Worm (Caenorhabditis elegans) whole organism, early embryonic: ENCODE results near the gene F10E9.7.

Experiments
- F13C5.2 ChIP-seq: sonication (generic microtip); optimal IDR thresholded peaks from 2 replicates; lab custom pipeline; 2017; ENCODE audit warnings: mild to moderate bottlenecking, missing genetic modification characterization, inconsistent platforms, missing compliant biosample characterization
- scrt-1 ChIP-seq: fragments of 200-800 bp; sonication (Bioruptor generic); IDR thresholded peaks from 2 replicates; pipeline ENCODE4 v1.3.6; 2022; ENCODE audit warnings: missing genetic modification characterization, missing compliant biosample characterization
- tbx-11 ChIP-seq: fragments of 200-800 bp; sonication (Bioruptor generic); IDR thresholded peaks from 2 replicates; pipeline ENCODE4 v1.3.6; 2022; ENCODE audit warnings: missing genetic modification characterization, missing compliant biosample characterization

ce11 chrIII:8310239-8311057, 3.2 kb upstream of the F10E9.7 start, which contains the start of gene F10E9.3:
- TF ChIP-seq F13C5.2 (tag; lab: Kevin White, UChicago) (no peak), scrt-1 (GFP tag; lab: Robert Waterston, UW) (no peak), tbx-11 (GFP tag; lab: Robert Waterston, UW) (no peak)
